Fruit fly (Drosophila melanogaster) whole organism, embryonic: Measurements from ENCODE around the gene CG31548.
A peak's percentile ranks its signal among the peaks of the same experiment; 100 is the strongest.

ENCODE experiments used
- Adf1 ChIP-seq: fragments of 200-800 bp; sonication (Bioruptor generic); IDR thresholded peaks from 2 replicates; pipeline ENCODE4 v1.3.6; 2022; ENCODE audit warnings: missing biosample characterization, missing genetic modification characterization
- Atf3 ChIP-seq: fragments of 200-800 bp; sonication (Bioruptor generic); optimal IDR thresholded peaks from 3 replicates; lab custom pipeline; 2016; ENCODE audit warnings: missing biosample characterization, missing genetic modification characterization
- Blimp-1 ChIP-seq: fragments of 200-800 bp; sonication (Bioruptor generic); optimal IDR thresholded peaks from 3 replicates; lab custom pipeline; 2018; ENCODE audit warnings: missing biosample characterization, missing genetic modification characterization, mild to moderate bottlenecking, moderate library complexity, missing genetic modification reagents
- BtbVII ChIP-seq: fragments of 200-800 bp; sonication (Bioruptor generic); optimal IDR thresholded peaks from 3 replicates; lab custom pipeline; 2017; ENCODE audit warnings: missing biosample characterization, mild to moderate bottlenecking, missing genetic modification characterization
- Bteb2 ChIP-seq: fragments of 200-800 bp; sonication (Bioruptor generic); optimal IDR thresholded peaks from 2 replicates; lab custom pipeline; 2016; ENCODE audit warnings: missing biosample characterization, missing genetic modification characterization
- C15 ChIP-seq: fragments of 200-800 bp; sonication (Bioruptor generic); IDR thresholded peaks from 3 replicates; pipeline ENCODE4 v1.3.6; 2022; ENCODE audit warnings: missing biosample characterization, missing genetic modification characterization
- CG10431 ChIP-seq: fragments of 200-800 bp; sonication (Bioruptor generic); optimal IDR thresholded peaks from 3 replicates; lab custom pipeline; 2018; ENCODE audit warnings: missing biosample characterization, mild to moderate bottlenecking, missing genetic modification characterization
- CG10543 ChIP-seq: fragments of 200-800 bp; sonication (Bioruptor generic); optimal IDR thresholded peaks from 3 replicates; lab custom pipeline; 2017; ENCODE audit warnings: missing biosample characterization, mild to moderate bottlenecking, missing genetic modification characterization, moderate library complexity
- CG1233 ChIP-seq: fragments of 200-800 bp; sonication (Bioruptor generic); optimal IDR thresholded peaks from 4 replicates; lab custom pipeline; 2018; ENCODE audit warnings: missing biosample characterization, mild to moderate bottlenecking, missing genetic modification characterization
- CG13775 ChIP-seq: fragments of 200-800 bp; sonication (Bioruptor generic); optimal IDR thresholded peaks from 3 replicates; lab custom pipeline; 2017; ENCODE audit warnings: missing biosample characterization, mild to moderate bottlenecking, missing genetic modification characterization
- CG14014 ChIP-seq: fragments of 200-800 bp; sonication (Bioruptor generic); IDR thresholded peaks from 2 replicates; pipeline ENCODE4 v1.3.6; 2022; ENCODE audit warnings: missing biosample characterization, missing genetic modification characterization
- CG18764 ChIP-seq: fragments of 200-800 bp; sonication (Bioruptor generic); optimal IDR thresholded peaks from 3 replicates; lab custom pipeline; 2016; ENCODE audit warnings: missing biosample characterization, missing genetic modification characterization
- CG30403 ChIP-seq: fragments of 200-800 bp; sonication (Bioruptor generic); optimal IDR thresholded peaks from 3 replicates; lab custom pipeline; 2016; ENCODE audit warnings: missing biosample characterization, missing genetic modification characterization
- CG3163 ChIP-seq: fragments of 200-800 bp; sonication (Bioruptor generic); optimal IDR thresholded peaks from 3 replicates; lab custom pipeline; 2016; ENCODE audit warnings: missing biosample characterization, missing genetic modification characterization
- CG4820 ChIP-seq: fragments of 200-800 bp; sonication (Bioruptor generic); optimal IDR thresholded peaks from 3 replicates; lab custom pipeline; 2016; ENCODE audit warnings: missing biosample characterization, missing genetic modification characterization
- CG4854 ChIP-seq: fragments of 200-800 bp; sonication (Bioruptor generic); optimal IDR thresholded peaks from 2 replicates; lab custom pipeline; 2016; ENCODE audit warnings: missing biosample characterization, missing genetic modification characterization, inconsistent platforms
- CG6254 ChIP-seq: fragments of 200-800 bp; sonication (Bioruptor generic); optimal IDR thresholded peaks from 3 replicates; lab custom pipeline; 2017; ENCODE audit warnings: mild to moderate bottlenecking, missing biosample characterization, missing genetic modification reagents, missing genetic modification characterization
- CG6689 ChIP-seq: fragments of 200-800 bp; sonication (Bioruptor generic); IDR thresholded peaks from 2 replicates; pipeline ENCODE4 v1.3.6; 2022; ENCODE audit warnings: missing biosample characterization, missing genetic modification characterization
- CG7928 ChIP-seq: fragments of 200-800 bp; sonication (Bioruptor generic); optimal IDR thresholded peaks from 2 replicates; lab custom pipeline; 2017; ENCODE audit warnings: missing biosample characterization, mild to moderate bottlenecking, missing genetic modification characterization
- CG7963 ChIP-seq: fragments of 200-800 bp; sonication (Bioruptor generic); IDR thresholded peaks from 3 replicates; pipeline ENCODE4 v1.3.6; 2022; ENCODE audit warnings: missing biosample characterization, missing genetic modification characterization; ENCODE audit not compliant: partially characterized antibody
- CG8290 ChIP-seq, 3 experiments: fragments of 200-800 bp; sonication (Bioruptor generic); optimal IDR thresholded peaks; 2 replicates each; lab custom pipeline; 2016 to 2019; ENCODE audit warnings: missing biosample characterization in 3 of 3, missing genetic modification characterization in 3 of 3, mild to moderate bottlenecking in 2 of 3, moderate library complexity in 1 of 3
- CG9609 ChIP-seq: fragments of 200-800 bp; sonication (Bioruptor generic); optimal IDR thresholded peaks from 3 replicates; lab custom pipeline; 2016; ENCODE audit warnings: missing biosample characterization, missing genetic modification characterization
- CG9797 ChIP-seq: fragments of 200-800 bp; sonication (Bioruptor generic); optimal IDR thresholded peaks from 3 replicates; lab custom pipeline; 2018; ENCODE audit warnings: missing biosample characterization, mild to moderate bottlenecking, missing genetic modification characterization
- CTCF ChIP-seq: fragments of 200-800 bp; sonication (Bioruptor generic); optimal IDR thresholded peaks from 2 replicates; lab custom pipeline; 2017; ENCODE audit warnings: missing biosample characterization, mild to moderate bottlenecking, missing genetic modification characterization, moderate library complexity
- Camta ChIP-seq: fragments of 200-800 bp; sonication (Bioruptor generic); optimal IDR thresholded peaks from 2 replicates; lab custom pipeline; 2016; ENCODE audit warnings: missing biosample characterization, missing genetic modification characterization
- D19B ChIP-seq: fragments of 200-800 bp; sonication (Bioruptor generic); optimal IDR thresholded peaks from 2 replicates; lab custom pipeline; 2017; ENCODE audit warnings: missing biosample characterization, mild to moderate bottlenecking, missing genetic modification characterization
- Dad ChIP-seq: fragments of 200-800 bp; sonication (Bioruptor generic); optimal IDR thresholded peaks from 3 replicates; lab custom pipeline; 2016; ENCODE audit warnings: missing biosample characterization, missing genetic modification characterization
- Deaf1 ChIP-seq: fragments of 200-800 bp; optimal IDR thresholded peaks from 3 replicates; lab custom pipeline; 2019; ENCODE audit warnings: missing biosample characterization, mild to moderate bottlenecking, missing genetic modification characterization, moderate library complexity
- E2f1 ChIP-seq: fragments of 200-800 bp; sonication (Bioruptor generic); IDR thresholded peaks from 2 replicates; pipeline ENCODE4 v1.3.6; 2022; ENCODE audit warnings: missing biosample characterization, missing genetic modification characterization
- E2f2 ChIP-seq: fragments of 200-800 bp; sonication (Bioruptor generic); IDR thresholded peaks from 2 replicates; pipeline ENCODE4 v1.3.6; 2022; ENCODE audit warnings: missing biosample characterization, missing genetic modification characterization
- Fer1 ChIP-seq: fragments of 200-800 bp; sonication (Bioruptor generic); optimal IDR thresholded peaks from 2 replicates; lab custom pipeline; 2017; ENCODE audit warnings: missing biosample characterization, mild to moderate bottlenecking, missing genetic modification characterization
- Hmr ChIP-seq: fragments of 200-800 bp; sonication (Bioruptor generic); optimal IDR thresholded peaks from 3 replicates; lab custom pipeline; 2017; ENCODE audit warnings: mild to moderate bottlenecking, missing biosample characterization, missing genetic modification reagents, missing genetic modification characterization
- Hr78 ChIP-seq, 2 experiments: fragments of 200-800 bp in 1 of 2; fragments of >200 bp in 1 of 2; sonication (Bioruptor generic) in 1 of 2; optimal IDR thresholded peaks; 2 replicates each; lab custom pipeline; 2017 to 2019; ENCODE audit warnings: missing biosample characterization in 2 of 2, missing genetic modification characterization in 2 of 2, mild to moderate bottlenecking in 1 of 2, moderate library complexity in 1 of 2
- Meics ChIP-seq: fragments of 200-800 bp; sonication (Bioruptor generic); optimal IDR thresholded peaks from 2 replicates; lab custom pipeline; 2017; ENCODE audit warnings: missing biosample characterization, mild to moderate bottlenecking, missing genetic modification characterization
- Ptx1 ChIP-seq: fragments of 200-800 bp; sonication (Bioruptor generic); IDR thresholded peaks from 2 replicates; pipeline ENCODE4 v1.3.6; 2022; ENCODE audit warnings: missing biosample characterization, missing genetic modification characterization
- Ssrp ChIP-seq: fragments of 200-800 bp; sonication (Bioruptor generic); optimal IDR thresholded peaks from 2 replicates; lab custom pipeline; 2018; ENCODE audit warnings: missing biosample characterization, mild to moderate bottlenecking, missing genetic modification characterization, moderate library complexity
- Trl ChIP-seq, 3 experiments: fragments of >200 bp in 2 of 3; fragments of 200-800 bp in 1 of 3; sonication (Bioruptor generic) in 1 of 3; optimal IDR thresholded peaks; 2 replicates in 1 of 3; 3 replicates in 2 of 3; lab custom pipeline; 2016 to 2017; ENCODE audit warnings: missing biosample characterization in 1 of 3, missing genetic modification characterization in 1 of 3
- YL-1 ChIP-seq: fragments of 200-800 bp; sonication (Bioruptor generic); optimal IDR thresholded peaks from 3 replicates; lab custom pipeline; 2017; ENCODE audit warnings: missing biosample characterization, mild to moderate bottlenecking, missing genetic modification characterization
- al ChIP-seq: fragments of 200-800 bp; sonication (Bioruptor generic); IDR thresholded peaks from 2 replicates; pipeline ENCODE4 v1.3.6; 2022; ENCODE audit warnings: missing biosample characterization, missing genetic modification characterization
- br ChIP-seq: fragments of >200 bp; optimal IDR thresholded peaks from 2 replicates; lab custom pipeline; 2017
- cwo ChIP-seq: fragments of 200-800 bp; sonication (Bioruptor generic); optimal IDR thresholded peaks from 3 replicates; lab custom pipeline; 2017; ENCODE audit warnings: missing biosample characterization, missing genetic modification characterization, mild to moderate bottlenecking, moderate library complexity, missing genetic modification reagents
- dpn ChIP-seq, 2 experiments: fragments of 200-800 bp; sonication (Bioruptor generic); optimal IDR thresholded peaks; 3 replicates each; lab custom pipeline; 2016; ENCODE audit warnings: missing biosample characterization in 2 of 2, missing genetic modification characterization in 2 of 2
- gro ChIP-seq: fragments of 200-800 bp; sonication (Bioruptor generic); optimal IDR thresholded peaks from 2 replicates; lab custom pipeline; 2016; ENCODE audit warnings: missing biosample characterization, missing genetic modification characterization
- jumu ChIP-seq: fragments of 200-800 bp; sonication (Bioruptor generic); optimal IDR thresholded peaks from 3 replicates; lab custom pipeline; 2016; ENCODE audit warnings: missing biosample characterization, missing genetic modification characterization
- nerfin-1 ChIP-seq: fragments of 200-800 bp; sonication (Bioruptor generic); optimal IDR thresholded peaks from 3 replicates; lab custom pipeline; 2019; ENCODE audit warnings: missing biosample characterization, mild to moderate bottlenecking, missing genetic modification characterization, moderate library complexity
- nom ChIP-seq: fragments of 200-800 bp; sonication (Bioruptor generic); optimal IDR thresholded peaks from 2 replicates; lab custom pipeline; 2017; ENCODE audit warnings: missing biosample characterization, missing genetic modification characterization, mild to moderate bottlenecking, moderate library complexity, missing genetic modification reagents
- pum ChIP-seq: fragments of 200-800 bp; sonication (Bioruptor generic); optimal IDR thresholded peaks from 2 replicates; lab custom pipeline; 2016; ENCODE audit warnings: missing biosample characterization, missing genetic modification characterization
- pzg ChIP-seq: fragments of 200-800 bp; sonication (Bioruptor generic); optimal IDR thresholded peaks from 3 replicates; lab custom pipeline; 2018; ENCODE audit warnings: missing biosample characterization, mild to moderate bottlenecking, missing genetic modification characterization, moderate library complexity
- sim ChIP-seq: fragments of 200-800 bp; sonication (Bioruptor generic); IDR thresholded peaks from 2 replicates; pipeline ENCODE4 v1.3.6; 2022; ENCODE audit warnings: missing biosample characterization, missing genetic modification characterization
- stwl ChIP-seq: fragments of 200-800 bp; sonication (Bioruptor generic); optimal IDR thresholded peaks from 3 replicates; lab custom pipeline; 2018; ENCODE audit warnings: missing biosample characterization, mild to moderate bottlenecking, missing genetic modification characterization, moderate library complexity
- toy ChIP-seq: fragments of 200-800 bp; sonication (Bioruptor generic); IDR thresholded peaks from 2 replicates; pipeline ENCODE4 v1.3.6; 2022; ENCODE audit warnings: missing biosample characterization, missing genetic modification characterization
- ttk ChIP-seq: fragments of 200-800 bp; sonication (Bioruptor generic); IDR thresholded peaks from 2 replicates; pipeline ENCODE4 v2.1.2; 2022; ENCODE audit warnings: missing biosample characterization, missing genetic modification characterization

The CG31548 gene

DNA sequence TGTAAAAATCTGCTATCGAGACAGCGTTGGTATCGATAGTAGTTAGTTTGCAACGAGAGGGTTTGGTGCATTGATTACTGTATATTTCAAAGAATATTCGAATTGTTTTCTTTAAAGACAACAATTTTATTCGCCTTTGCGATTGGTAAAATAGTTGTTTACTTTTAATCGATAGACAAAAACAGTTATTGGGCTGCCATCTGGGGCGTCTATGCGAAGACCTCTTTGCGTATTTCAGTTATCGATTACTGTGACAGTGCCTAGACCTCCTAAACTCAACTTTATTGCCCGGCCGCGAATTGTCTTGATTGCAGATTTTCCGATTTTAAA lies 23.6 kb downstream of the CG31548 start, which contains the start of gene Atu (continued):
- TF ChIP-seq Hr78 (GFP tag; optimal IDR thresholded peaks at IDR 0.05; lab: Kevin White, UChicago) (peak in 1 of 2 experiments; percentile 22), CG10431 (no peak), CG7963 (peak; percentile 84), E2f2 (GFP tag; lab: Robert Waterston, UW) (peak; percentile 31; the same call in 1 of the 2 replicates), CG18764 (GFP tag; lab: Kevin White, UChicago) (peak; percentile 29), pzg (peak; percentile 84), CG4854 (GFP tag; lab: Kevin White, UChicago) (no peak), CG14014 (GFP tag; lab: Robert Waterston, UW) (no peak), YL-1 (peak; percentile 81), CG3163 (GFP tag; lab: Kevin White, UChicago) (no peak), Bteb2 (no peak), BtbVII (no peak), CG8290 (GFP tag; optimal IDR thresholded peaks at IDR 0.05; lab: Kevin White, UChicago) (no peak), CG8290 (tag; optimal IDR thresholded peaks at IDR 0.05; lab: Kevin White, UChicago) (peak in 1 of 2 experiments; percentile 57), Meics (GFP tag; lab: Kevin White, UChicago) (peak; percentile 10), D19B (GFP tag; lab: Kevin White, UChicago) (no peak), Ptx1 (GFP tag; lab: Robert Waterston, UW) (no peak), stwl (tag; lab: Kevin White, UChicago) (peak; percentile 60), sim (GFP tag; lab: Robert Waterston, UW) (no peak), dpn (GFP tag; optimal IDR thresholded peaks at IDR 0.05; lab: Kevin White, UChicago) (peak in 1 of 2 experiments; percentile 16), CG30403 (peak; percentile 54), Atf3 (no peak), jumu (GFP tag; lab: Kevin White, UChicago) (no peak), Fer1 (GFP tag; lab: Kevin White, UChicago) (peak; percentile 3), CG7928 (GFP tag; lab: Kevin White, UChicago) (peak; percentile 51), CG4820 (GFP tag; lab: Kevin White, UChicago) (peak; percentile 61), E2f1 (GFP tag; lab: Robert Waterston, UW) (no peak), gro (GFP tag; lab: Kevin White, UChicago) (peak; percentile 25), CG13775 (GFP tag; lab: Kevin White, UChicago) (peak; percentile 35), nerfin-1 (tag; lab: Kevin White, UChicago) (peak; percentile 18), Hmr (peak; percentile 46), Trl (optimal IDR thresholded peaks at IDR 0.05; lab: Kevin White, UChicago) (no peak), Trl (GFP tag; optimal IDR thresholded peaks at IDR 0.05; lab: Kevin White, UChicago) (peak; percentile 34), CTCF (GFP tag; lab: Kevin White, UChicago) (no peak), CG6689 (no peak), Adf1 (no peak), Dad (GFP tag; lab: Kevin White, UChicago) (peak; percentile 32), CG10543 (no peak), Blimp-1 (GFP tag; lab: Kevin White, UChicago) (no peak), CG1233 (no peak), toy (GFP tag; lab: Robert Waterston, UW) (no peak), Deaf1 (tag; lab: Kevin White, UChicago) (no peak), Ssrp (tag; lab: Kevin White, UChicago) (no peak), pum (GFP tag; lab: Kevin White, UChicago) (no peak), CG9797 (GFP tag; lab: Kevin White, UChicago) (peak; percentile 19), CG9609 (GFP tag; lab: Kevin White, UChicago) (no peak), al (GFP tag; lab: Robert Waterston, UW) (no peak), ttk (GFP tag; lab: Robert Waterston, UW) (no peak), CG6254 (GFP tag; lab: Kevin White, UChicago) (no peak), cwo (GFP tag; lab: Kevin White, UChicago) (no peak), C15 (no peak), Camta (GFP tag; lab: Kevin White, UChicago) (no peak), nom (no peak), br (lab: Kevin White, UChicago) (no peak)
